Fruit fly (Drosophila melanogaster) whole organism, embryonic: ENCODE data around the gene Cka.

Source experiments
- Ada2b ChIP-seq: fragments of 200-800 bp; sonication (Bioruptor generic); IDR thresholded peaks from 2 replicates; pipeline ENCODE4 v1.3.6; 2022; ENCODE audit warnings: missing biosample characterization, missing genetic modification characterization
- Asciz ChIP-seq: fragments of 200-800 bp; sonication (Bioruptor generic); optimal IDR thresholded peaks from 2 replicates; lab custom pipeline; 2017; ENCODE audit warnings: missing biosample characterization, mild to moderate bottlenecking, missing genetic modification characterization, missing genetic modification reagents
- CG11504 ChIP-seq: fragments of 200-800 bp; sonication (Bioruptor generic); optimal IDR thresholded peaks from 3 replicates; lab custom pipeline; 2019; ENCODE audit warnings: missing biosample characterization, mild to moderate bottlenecking, missing genetic modification characterization, moderate library complexity
- CG11695 ChIP-seq: fragments of 200-800 bp; sonication (Bioruptor generic); IDR thresholded peaks from 3 replicates; pipeline ENCODE4 v1.3.6; 2022; ENCODE audit warnings: missing biosample characterization, missing genetic modification characterization
- CG12155 ChIP-seq: fragments of 200-800 bp; sonication (Bioruptor generic); optimal IDR thresholded peaks from 3 replicates; lab custom pipeline; 2016; ENCODE audit warnings: missing biosample characterization, missing genetic modification characterization
- CG12219 ChIP-seq: fragments of 200-800 bp; sonication (Bioruptor generic); optimal IDR thresholded peaks from 3 replicates; lab custom pipeline; 2018; ENCODE audit warnings: missing biosample characterization, mild to moderate bottlenecking, missing genetic modification characterization
- CG12659 ChIP-seq: fragments of 200-800 bp; sonication (Bioruptor generic); optimal IDR thresholded peaks from 3 replicates; lab custom pipeline; 2017; ENCODE audit warnings: mild to moderate bottlenecking, missing biosample characterization, missing genetic modification reagents, missing genetic modification characterization
- CG12769 ChIP-seq: fragments of 200-800 bp; sonication (Bioruptor generic); optimal IDR thresholded peaks from 2 replicates; lab custom pipeline; 2019; ENCODE audit warnings: missing biosample characterization, mild to moderate bottlenecking, missing genetic modification characterization, moderate library complexity
- CG14050 ChIP-seq: fragments of 200-800 bp; sonication (Bioruptor generic); IDR thresholded peaks from 3 replicates; pipeline ENCODE4 v1.3.6; 2022; ENCODE audit warnings: missing biosample characterization, missing genetic modification characterization
- CG1603 ChIP-seq: fragments of 200-800 bp; sonication (Bioruptor generic); optimal IDR thresholded peaks from 2 replicates; lab custom pipeline; 2019; ENCODE audit warnings: missing biosample characterization, mild to moderate bottlenecking, missing genetic modification characterization, moderate library complexity
- CG17361 ChIP-seq: fragments of 200-800 bp; sonication (Bioruptor generic); IDR thresholded peaks from 3 replicates; pipeline ENCODE4 v1.3.6; 2022; ENCODE audit warnings: missing biosample characterization, missing genetic modification characterization
- CG17385 ChIP-seq: fragments of 200-800 bp; sonication (Bioruptor generic); optimal IDR thresholded peaks from 3 replicates; lab custom pipeline; 2018; ENCODE audit warnings: missing biosample characterization, mild to moderate bottlenecking, missing genetic modification characterization
- CG30403 ChIP-seq: fragments of 200-800 bp; sonication (Bioruptor generic); optimal IDR thresholded peaks from 3 replicates; lab custom pipeline; 2016; ENCODE audit warnings: missing biosample characterization, missing genetic modification characterization
- CG3281 ChIP-seq: fragments of 200-800 bp; sonication (Bioruptor generic); optimal IDR thresholded peaks from 3 replicates; lab custom pipeline; 2017; ENCODE audit warnings: missing biosample characterization, mild to moderate bottlenecking, missing genetic modification characterization
- CG3838 ChIP-seq: fragments of 200-800 bp; sonication (Bioruptor generic); optimal IDR thresholded peaks from 3 replicates; lab custom pipeline; 2016; ENCODE audit warnings: missing biosample characterization, missing genetic modification characterization
- CG6654 ChIP-seq: fragments of 200-800 bp; sonication (Bioruptor generic); optimal IDR thresholded peaks from 2 replicates; lab custom pipeline; 2017; ENCODE audit warnings: missing biosample characterization, mild to moderate bottlenecking, missing genetic modification characterization
- CG6791 ChIP-seq: fragments of 200-800 bp; sonication (Bioruptor generic); IDR thresholded peaks from 3 replicates; pipeline ENCODE4 v1.3.6; 2022; ENCODE audit warnings: missing biosample characterization, missing genetic modification characterization; ENCODE audit not compliant: partially characterized antibody
- CG9817 ChIP-seq: fragments of 200-800 bp; sonication (Bioruptor generic); optimal IDR thresholded peaks from 2 replicates; lab custom pipeline; 2018; ENCODE audit warnings: missing biosample characterization, mild to moderate bottlenecking, missing genetic modification characterization, moderate library complexity
- Chrac-16 ChIP-seq: fragments of 200-800 bp; sonication (Bioruptor generic); optimal IDR thresholded peaks from 3 replicates; lab custom pipeline; 2016; ENCODE audit warnings: missing biosample characterization, missing genetic modification characterization
- Fer1 ChIP-seq: fragments of 200-800 bp; sonication (Bioruptor generic); optimal IDR thresholded peaks from 2 replicates; lab custom pipeline; 2017; ENCODE audit warnings: missing biosample characterization, mild to moderate bottlenecking, missing genetic modification characterization
- Gsc ChIP-seq: fragments of 200-800 bp; sonication (Bioruptor generic); IDR thresholded peaks from 2 replicates; pipeline ENCODE4 v1.3.6; 2022; ENCODE audit warnings: missing biosample characterization, missing genetic modification characterization
- Gug ChIP-seq: fragments of 200-800 bp; sonication (Bioruptor generic); IDR thresholded peaks from 4 replicates; pipeline ENCODE4 v1.3.6; 2022; ENCODE audit warnings: missing biosample characterization, missing genetic modification characterization
- H2.0 ChIP-seq: fragments of 200-800 bp; sonication (Bioruptor generic); IDR thresholded peaks from 2 replicates; pipeline ENCODE4 v1.3.6; 2022; ENCODE audit warnings: missing biosample characterization, missing genetic modification characterization
- Hmr ChIP-seq: fragments of 200-800 bp; sonication (Bioruptor generic); optimal IDR thresholded peaks from 3 replicates; lab custom pipeline; 2017; ENCODE audit warnings: mild to moderate bottlenecking, missing biosample characterization, missing genetic modification reagents, missing genetic modification characterization
- Hmx ChIP-seq: fragments of 200-800 bp; sonication (Bioruptor generic); optimal IDR thresholded peaks from 2 replicates; lab custom pipeline; 2016; ENCODE audit warnings: missing biosample characterization, missing genetic modification characterization
- Hr51 ChIP-seq, 2 experiments: fragments of 200-800 bp; sonication (Bioruptor generic); optimal IDR thresholded peaks; 2 replicates in 1 of 2; 3 replicates in 1 of 2; lab custom pipeline; 2016 to 2018; ENCODE audit warnings: missing biosample characterization in 2 of 2, missing genetic modification characterization in 2 of 2, mild to moderate bottlenecking in 1 of 2, moderate library complexity in 1 of 2
- NfI ChIP-seq: fragments of 200-800 bp; sonication (Bioruptor generic); optimal IDR thresholded peaks from 3 replicates; lab custom pipeline; 2018; ENCODE audit warnings: missing biosample characterization, mild to moderate bottlenecking, missing genetic modification characterization, moderate library complexity
- PHDP ChIP-seq: fragments of 200-800 bp; sonication (Bioruptor generic); optimal IDR thresholded peaks from 3 replicates; lab custom pipeline; 2018; ENCODE audit warnings: missing biosample characterization, mild to moderate bottlenecking, missing genetic modification characterization, moderate library complexity
- Rx ChIP-seq: fragments of 200-800 bp; sonication (Bioruptor generic); IDR thresholded peaks from 2 replicates; pipeline ENCODE4 v1.3.6; 2022; ENCODE audit warnings: missing biosample characterization, missing genetic modification characterization
- Xrp1 ChIP-seq: fragments of 200-800 bp; sonication (Bioruptor generic); IDR thresholded peaks from 2 replicates; pipeline ENCODE4 v1.3.6; 2022; ENCODE audit warnings: missing biosample characterization, missing genetic modification characterization
- amos ChIP-seq: fragments of 200-800 bp; sonication (Bioruptor generic); IDR thresholded peaks from 2 replicates; pipeline ENCODE4 v1.3.6; 2022; ENCODE audit warnings: missing biosample characterization, missing genetic modification characterization; ENCODE audit not compliant: partially characterized antibody
- bsh ChIP-seq, 2 experiments: fragments of 200-800 bp; sonication (Bioruptor generic); optimal IDR thresholded peaks; 2 replicates each; lab custom pipeline; 2017 to 2018; ENCODE audit warnings: mild to moderate bottlenecking in 2 of 2, missing biosample characterization in 2 of 2, missing genetic modification characterization in 2 of 2, moderate library complexity in 1 of 2
- dmrt99B ChIP-seq: fragments of 200-800 bp; sonication (Bioruptor generic); optimal IDR thresholded peaks from 2 replicates; lab custom pipeline; 2018; ENCODE audit warnings: missing biosample characterization, mild to moderate bottlenecking, missing genetic modification characterization, moderate library complexity
- dpn ChIP-seq, 2 experiments: fragments of 200-800 bp; sonication (Bioruptor generic); optimal IDR thresholded peaks; 3 replicates each; lab custom pipeline; 2016; ENCODE audit warnings: missing biosample characterization in 2 of 2, missing genetic modification characterization in 2 of 2
- eve ChIP-seq, 2 experiments: fragments of >200 bp; optimal IDR thresholded peaks; 2 replicates each; lab custom pipeline; 2017; ENCODE audit warnings: missing biosample characterization in 2 of 2, missing genetic modification characterization in 2 of 2
- grn ChIP-seq: fragments of 200-800 bp; sonication (Bioruptor generic); optimal IDR thresholded peaks from 3 replicates; lab custom pipeline; 2017; ENCODE audit warnings: missing biosample characterization, missing genetic modification characterization
- gsb ChIP-seq: fragments of 200-800 bp; sonication (Bioruptor generic); IDR thresholded peaks from 2 replicates; pipeline ENCODE4 v1.3.6; 2022; ENCODE audit warnings: missing biosample characterization, missing genetic modification characterization
- kah ChIP-seq: fragments of 200-800 bp; sonication (Bioruptor generic); optimal IDR thresholded peaks from 2 replicates; lab custom pipeline; 2018; ENCODE audit warnings: missing biosample characterization, mild to moderate bottlenecking, missing genetic modification characterization
- ken ChIP-seq: fragments of 200-800 bp; sonication (Bioruptor generic); IDR thresholded peaks from 3 replicates; pipeline ENCODE4 v1.3.6; 2022; ENCODE audit warnings: missing biosample characterization, missing genetic modification characterization
- klu ChIP-seq: fragments of 200-800 bp; sonication (Bioruptor generic); IDR thresholded peaks from 2 replicates; pipeline ENCODE4 v1.3.6; 2022; ENCODE audit warnings: missing biosample characterization, missing genetic modification characterization
- lab ChIP-seq: fragments of 200-800 bp; sonication (Bioruptor generic); optimal IDR thresholded peaks from 3 replicates; lab custom pipeline; 2017; ENCODE audit warnings: missing biosample characterization, missing genetic modification characterization, mild to moderate bottlenecking, moderate library complexity, missing genetic modification reagents
- phol ChIP-seq: fragments of 200-800 bp; sonication (Bioruptor generic); optimal IDR thresholded peaks from 3 replicates; lab custom pipeline; 2018; ENCODE audit warnings: missing biosample characterization, mild to moderate bottlenecking, missing genetic modification characterization, moderate library complexity
- row ChIP-seq: fragments of 200-800 bp; sonication (Bioruptor generic); IDR thresholded peaks from 3 replicates; pipeline ENCODE4 v1.3.6; 2022; ENCODE audit warnings: missing biosample characterization, missing genetic modification characterization
- schlank ChIP-seq: fragments of 200-800 bp; sonication (Bioruptor generic); optimal IDR thresholded peaks from 2 replicates; lab custom pipeline; 2018; ENCODE audit warnings: missing biosample characterization, mild to moderate bottlenecking, missing genetic modification characterization
- sens ChIP-seq: fragments of 200-800 bp; sonication (Bioruptor generic); peaks from one replicate; lab custom pipeline; 2016; ENCODE audit warnings: missing biosample characterization, missing genetic modification characterization
- slbo ChIP-seq: fragments of 200-800 bp; sonication (Bioruptor generic); IDR thresholded peaks from 2 replicates; pipeline ENCODE4 v1.3.6; 2022; ENCODE audit warnings: missing biosample characterization, missing genetic modification characterization
- slou ChIP-seq: fragments of 200-800 bp; sonication (Bioruptor generic); optimal IDR thresholded peaks from 3 replicates; lab custom pipeline; 2016; ENCODE audit warnings: missing biosample characterization, missing genetic modification characterization
- sob ChIP-seq: fragments of 200-800 bp; sonication (Bioruptor generic); IDR thresholded peaks from 2 replicates; pipeline ENCODE4 v1.3.6; 2022; ENCODE audit warnings: missing biosample characterization, missing genetic modification characterization
- tin ChIP-seq: fragments of 200-800 bp; sonication (Bioruptor generic); optimal IDR thresholded peaks from 3 replicates; lab custom pipeline; 2016; ENCODE audit warnings: missing biosample characterization, missing genetic modification characterization
- tll ChIP-seq, 2 experiments: fragments of 200-800 bp in 1 of 2; fragments of >200 bp in 1 of 2; sonication (Bioruptor generic) in 1 of 2; optimal IDR thresholded peaks; 2 replicates each; lab custom pipeline; 2017 to 2019; ENCODE audit warnings: missing biosample characterization in 2 of 2, missing genetic modification characterization in 2 of 2, mild to moderate bottlenecking in 1 of 2, moderate library complexity in 1 of 2

The Cka gene

DNA sequence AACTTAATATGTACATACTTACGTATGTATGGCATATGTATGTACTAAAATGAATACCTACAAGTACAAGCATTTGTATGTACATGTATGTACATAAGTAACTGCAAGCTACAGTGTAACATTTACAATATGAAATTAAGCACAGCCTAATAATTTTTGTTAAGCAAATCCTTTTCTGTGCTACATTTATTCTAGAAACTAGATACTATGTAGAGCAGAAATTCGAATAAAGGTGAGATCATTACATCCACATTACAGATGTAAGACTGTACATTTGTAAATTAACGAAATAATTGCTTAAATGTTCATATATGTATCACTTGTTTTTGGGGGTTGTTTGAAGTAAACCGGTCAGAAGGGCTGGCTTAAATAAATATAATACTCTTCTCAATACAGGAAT, 38.6 kb upstream of the Cka start:
- TF ChIP-seq gsb (0 out of 2 replicates have a peak, but pooled peaks have one; percentile 12), Gug (no peak), kah (GFP tag; lab: Kevin White, UChicago) (no peak), grn (GFP tag; lab: Kevin White, UChicago) (no peak), CG1603 (tag; lab: Kevin White, UChicago) (peak; percentile 54), Chrac-16 (GFP tag; lab: Kevin White, UChicago) (peak; percentile 32), Ada2b (GFP tag; lab: Robert Waterston, UW) (peak; percentile 25; the same call in 1 of the 2 replicates), Hmx (GFP tag; lab: Kevin White, UChicago) (no peak), Gsc (GFP tag; lab: Robert Waterston, UW) (no peak), tll (GFP tag; optimal IDR thresholded peaks at IDR 0.05; lab: Kevin White, UChicago) (no peak), CG9817 (tag; lab: Kevin White, UChicago) (peak; percentile 6), Asciz (GFP tag; lab: Kevin White, UChicago) (peak; percentile 33), CG11504 (tag; lab: Kevin White, UChicago) (peak; percentile 43), tin (GFP tag; lab: Kevin White, UChicago) (no peak), CG17361 (GFP tag; lab: Robert Waterston, UW) (0 out of 3 replicates have a peak, but pooled peaks have one; percentile 28), CG6654 (GFP tag; lab: Kevin White, UChicago) (no peak), ken (no peak), H2.0 (GFP tag; lab: Robert Waterston, UW) (peak; percentile 41; the same call in 1 of the 2 replicates), klu (GFP tag; lab: Robert Waterston, UW) (no peak), row (GFP tag; lab: Robert Waterston, UW) (peak; percentile 57; the same call in 2 of the 3 replicates), slbo (GFP tag; lab: Robert Waterston, UW) (peak; percentile 55; the same call in 1 of the 2 replicates), bsh (GFP tag; optimal IDR thresholded peaks at IDR 0.05; lab: Kevin White, UChicago) (peak in 1 of 2 experiments; percentile 35), sob (GFP tag; lab: Robert Waterston, UW) (no peak), dpn (GFP tag; optimal IDR thresholded peaks at IDR 0.05; lab: Kevin White, UChicago) (peak in 1 of 2 experiments; percentile 12), slou (GFP tag; lab: Kevin White, UChicago) (no peak), CG17385 (peak; percentile 33), CG12659 (peak; percentile 18), PHDP (peak; percentile 36), eve (GFP tag; optimal IDR thresholded peaks at IDR 0.05; lab: Kevin White, UChicago) (peak in 1 of 2 experiments; percentile 22), Xrp1 (GFP tag; lab: Robert Waterston, UW) (peak; percentile 43; the same call in 1 of the 2 replicates), Rx (no peak), Hr51 (GFP tag; optimal IDR thresholded peaks at IDR 0.05; lab: Kevin White, UChicago) (peak in 1 of 2 experiments; percentile 38), CG3838 (GFP tag; lab: Kevin White, UChicago) (no peak), CG30403 (GFP tag; lab: Kevin White, UChicago) (no peak), sens (peak; percentile 77), CG12155 (peak; percentile 13), CG12769 (peak; percentile 38), Fer1 (GFP tag; lab: Kevin White, UChicago) (no peak), NfI (GFP tag; lab: Kevin White, UChicago) (peak; percentile 28), amos (GFP tag; lab: Robert Waterston, UW) (no peak), schlank (no peak), CG14050 (GFP tag; lab: Robert Waterston, UW) (0 out of 3 replicates have a peak, but pooled peaks have one; percentile 20), dmrt99B (tag; lab: Kevin White, UChicago) (peak; percentile 18), lab (GFP tag; lab: Kevin White, UChicago) (peak; percentile 17), Hmr (GFP tag; lab: Kevin White, UChicago) (peak; percentile 16), CG3281 (GFP tag; lab: Kevin White, UChicago) (peak; percentile 23), phol (peak; percentile 4), CG11695 (peak; percentile 21; the same call in 1 of the 3 replicates), CG12219 (GFP tag; lab: Kevin White, UChicago) (peak; percentile 9), CG6791 (no peak)
